Worm (Caenorhabditis elegans) whole organism, midembryonic: ENCODE results near the gene sre-24.

Experiments
- T22C8.4 ChIP-seq: fragments of 200-800 bp; sonication (Bioruptor generic); IDR thresholded peaks from 2 replicates; pipeline ENCODE4 v1.3.6; 2022; ENCODE audit warnings: missing genetic modification characterization, missing compliant biosample characterization
- cog-1 ChIP-seq: sonication (generic microtip); optimal IDR thresholded peaks from 2 replicates; lab custom pipeline; 2016; ENCODE audit warnings: missing genetic modification characterization, missing compliant biosample characterization
- flt-1 ChIP-seq: fragments of 200-800 bp; sonication (Bioruptor generic); IDR thresholded peaks from 2 replicates; pipeline ENCODE4 v1.3.6; 2022; ENCODE audit warnings: missing genetic modification characterization, missing compliant biosample characterization
- ref-1 ChIP-seq: fragments of 200-800 bp; sonication (Bioruptor generic); conservative IDR thresholded peaks from 2 replicates; pipeline ENCODE4 v1.3.6; 2022; ENCODE audit warnings: missing genetic modification reagents, missing genetic modification characterization, missing compliant biosample characterization
- tab-1 ChIP-seq: fragments of 200-800 bp; sonication (Bioruptor generic); IDR thresholded peaks from 2 replicates; pipeline ENCODE4 v1.3.6; 2022; ENCODE audit warnings: missing genetic modification characterization, missing compliant biosample characterization
- ztf-23 ChIP-seq: fragments of 200-800 bp; sonication (Bioruptor generic); IDR thresholded peaks from 2 replicates; pipeline ENCODE4 v1.3.6; 2022; ENCODE audit warnings: missing genetic modification reagents, missing genetic modification characterization, missing compliant biosample characterization
- ztf-29 ChIP-seq: fragments of 200-800 bp; sonication (Bioruptor generic); IDR thresholded peaks from 2 replicates; pipeline ENCODE4 v1.3.6; 2022; ENCODE audit warnings: missing genetic modification reagents, missing genetic modification characterization, missing compliant biosample characterization

ce11 chrV:2913948-2914347 is 29.4 kb downstream of the sre-24 start, which contains the start of gene srh-146:
- TF ChIP-seq ref-1 (GFP tag; lab: Robert Waterston, UW), result no peak
- TF ChIP-seq tab-1 (GFP tag; lab: Robert Waterston, UW), result no peak
- no peak for TF ChIP-seq ztf-29 (GFP tag; lab: Robert Waterston, UW)
- no peak for TF ChIP-seq flt-1 (GFP tag; lab: Robert Waterston, UW)
- no peak for TF ChIP-seq T22C8.4 (GFP tag; lab: Robert Waterston, UW)
- TF ChIP-seq cog-1 (tag; lab: Kevin White, UChicago), result no peak
- no peak for TF ChIP-seq ztf-23
